Worm (Caenorhabditis elegans): Measurements from ENCODE around the gene R07D5.2.

DNA sequence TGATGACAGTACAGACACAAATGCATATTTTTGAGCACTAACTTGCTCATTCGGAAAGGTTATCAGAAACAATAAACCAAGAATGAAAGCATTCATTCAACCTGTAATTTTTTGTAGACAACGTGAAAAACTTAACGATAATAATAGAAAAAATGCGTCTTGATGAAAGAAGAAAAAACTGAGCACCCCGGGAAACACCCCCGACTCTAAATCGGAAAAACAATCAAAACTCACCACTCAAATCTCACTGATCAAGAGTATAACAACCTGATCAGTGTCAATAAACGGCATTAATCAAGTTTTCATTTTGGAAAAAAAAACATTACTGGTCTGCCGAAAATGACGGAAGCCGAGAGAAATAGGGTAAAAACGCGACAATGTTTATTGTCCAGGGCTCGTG, 49.7 kb upstream of the R07D5.2 start, which contains the start of gene T10B10.8:
- no peak for TF ChIP-seq elt-2 (tag; optimal IDR thresholded peaks at IDR 0.05)
- no peak for TF ChIP-seq pag-3 (tag; optimal IDR thresholded peaks at IDR 0.05; ENCODE audit: borderline replicate concordance)
- TF ChIP-seq unc-3 (GFP tag; conservative IDR thresholded peaks at IDR 0.05), result no peak
- no peak for TF ChIP-seq unc-3 (tag; optimal IDR thresholded peaks at IDR 0.05)
- no peak for TF ChIP-seq ceh-14 (tag; optimal IDR thresholded peaks at IDR 0.05)
- TF ChIP-seq sox-4 (tag; optimal IDR thresholded peaks at IDR 0.05), result no peak

Measured in whole organism, late embryonic.